Fruit fly (Drosophila melanogaster): ENCODE measurements around the gene hid.

hid gene

dm6 chr3L:18215669-18216068 is 30.2 kb upstream of the hid start (continued):
- TF ChIP-seq sug (tag; optimal IDR thresholded peaks at IDR 0.05) (no peak), lab (GFP tag; optimal IDR thresholded peaks at IDR 0.05) (peak; percentile 51), dati (GFP tag; IDR thresholded peaks at IDR 0.05) (no peak), pb (GFP tag; optimal IDR thresholded peaks at IDR 0.05) (no peak), Nf-YA (GFP tag; IDR thresholded peaks at IDR 0.05) (no peak), CG8944 (GFP tag; optimal IDR thresholded peaks at IDR 0.05) (no peak), peb (GFP tag; IDR thresholded peaks at IDR 0.05) (peak; percentile 59), toy (GFP tag; IDR thresholded peaks at IDR 0.05) (no peak), trh (GFP tag; optimal IDR thresholded peaks at IDR 0.05) (no peak), gro (GFP tag; optimal IDR thresholded peaks at IDR 0.05) (no peak), CG17802 (tag; optimal IDR thresholded peaks at IDR 0.05) (peak; percentile 36), Doc3 (GFP tag; IDR thresholded peaks at IDR 0.05; ENCODE audit: partially characterized antibody) (no peak), bcd (GFP tag; optimal IDR thresholded peaks at IDR 0.05) (peak; percentile 43), CG32767 (GFP tag; IDR thresholded peaks at IDR 0.05) (0 out of 2 replicates have a peak, but pooled peaks have one; percentile 10), CG18262 (tag; optimal IDR thresholded peaks at IDR 0.05) (peak; percentile 71), Dad (GFP tag; optimal IDR thresholded peaks at IDR 0.05) (no peak), nau (GFP tag; optimal IDR thresholded peaks at IDR 0.05) (no peak), p53 (GFP tag; optimal IDR thresholded peaks at IDR 0.05) (no peak), fru (optimal IDR thresholded peaks at IDR 0.05) (no peak), CG2678 (tag; optimal IDR thresholded peaks at IDR 0.05) (peak; percentile 56), seq (GFP tag; IDR thresholded peaks at IDR 0.05) (no peak), Awh (GFP tag; IDR thresholded peaks at IDR 0.05) (0 out of 2 replicates have a peak, but pooled peaks have one; percentile 31), unpg (GFP tag; optimal IDR thresholded peaks at IDR 0.05) (peak; percentile 68), Trl (optimal IDR thresholded peaks at IDR 0.05) (no peak), Trl (GFP tag; optimal IDR thresholded peaks at IDR 0.05) (peak; percentile 23), CG10979 (tag; optimal IDR thresholded peaks at IDR 0.05) (peak; percentile 81), lbe (GFP tag; optimal IDR thresholded peaks at IDR 0.05) (peak; percentile 38), yki (optimal IDR thresholded peaks at IDR 0.05) (no peak), CG1603 (tag; optimal IDR thresholded peaks at IDR 0.05) (peak; percentile 75), hbn (GFP tag; IDR thresholded peaks at IDR 0.05; ENCODE audit: partially characterized antibody) (no peak), HmgZ (tag; optimal IDR thresholded peaks at IDR 0.05) (no peak), gce (GFP tag; IDR thresholded peaks at IDR 0.05) (no peak), en (GFP tag; optimal IDR thresholded peaks at IDR 0.05) (no peak), ham (GFP tag; IDR thresholded peaks at IDR 0.05) (no peak), CoRest (tag; optimal IDR thresholded peaks at IDR 0.05) (peak; percentile 48), gem (tag; optimal IDR thresholded peaks at IDR 0.05) (peak; percentile 73), CG5180 (GFP tag; optimal IDR thresholded peaks at IDR 0.05) (no peak), pzg (GFP tag; optimal IDR thresholded peaks at IDR 0.05) (no peak), esg (GFP tag; conservative IDR thresholded peaks at IDR 0.05) (no peak), Elba2 (GFP tag; optimal IDR thresholded peaks at IDR 0.05) (no peak), CG7963 (GFP tag; IDR thresholded peaks at IDR 0.05; ENCODE audit: partially characterized antibody) (no peak), Rfx (GFP tag; IDR thresholded peaks at IDR 0.05) (peak; percentile 41; the same call in 1 of the 2 replicates), gcm (GFP tag; optimal IDR thresholded peaks at IDR 0.05) (peak; percentile 33), sqz (GFP tag; optimal IDR thresholded peaks at IDR 0.05) (no peak), vvl (GFP tag; IDR thresholded peaks at IDR 0.05) (peak; percentile 42; the same call in 1 of the 2 replicates), HLH3B (GFP tag; IDR thresholded peaks at IDR 0.05) (no peak), al (GFP tag; IDR thresholded peaks at IDR 0.05) (no peak), danr (GFP tag; IDR thresholded peaks at IDR 0.05) (no peak), Nf-YB (GFP tag; optimal IDR thresholded peaks at IDR 0.05) (peak; percentile 12), CG18011 (GFP tag; optimal IDR thresholded peaks at IDR 0.05) (no peak), Pdp1 (GFP tag; optimal IDR thresholded peaks at IDR 0.05) (peak; percentile 56 to 60), CG12236 (GFP tag; optimal IDR thresholded peaks at IDR 0.05) (peak; percentile 7)

Data from whole organism, embryonic.